Worm (Caenorhabditis elegans): ENCODE data around the gene fis-1.

Gene fis-1

DNA sequence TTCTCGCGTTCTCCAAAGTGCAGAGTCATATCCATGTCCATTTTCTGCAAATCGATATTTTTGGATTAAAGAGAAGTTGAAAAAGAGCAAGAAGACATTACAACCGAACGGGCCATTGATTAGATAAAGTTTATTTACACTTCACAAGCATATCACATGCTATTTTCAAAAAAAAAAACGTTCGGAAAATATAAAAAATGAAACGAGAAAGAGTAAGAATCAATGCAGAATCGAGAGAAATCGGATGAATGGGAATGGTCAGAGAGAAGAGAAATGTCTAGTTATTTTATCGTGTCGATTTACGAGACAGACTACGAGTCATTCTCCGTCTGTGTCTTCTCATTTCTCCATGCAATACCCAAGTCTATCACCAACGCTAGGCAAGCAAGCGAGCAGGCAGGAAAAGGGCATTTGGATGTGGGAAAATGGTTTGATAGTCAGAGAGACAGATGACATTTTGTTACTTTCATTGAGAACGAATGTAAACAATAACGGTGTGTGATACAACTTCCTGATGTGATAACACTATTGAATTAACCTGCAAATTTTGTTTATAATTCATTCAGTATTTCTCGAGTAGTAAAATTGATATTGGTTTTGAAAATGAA lies 45.2 kb downstream of the fis-1 start, which contains the start of gene F31E8.4:
TSS of gene F31E8.4 (minus strand) at position 51 of the 608 bp plus-strand sequence.
- TF ChIP-seq R02D3.7 (tag; optimal IDR thresholded peaks at IDR 0.05) (peak; percentile 43), hmg-11 (tag; optimal IDR thresholded peaks at IDR 0.05) (peak; percentile 46), pqm-1 (tag; optimal IDR thresholded peaks at IDR 0.05) (peak; percentile 69), nhr-11 (tag; optimal IDR thresholded peaks at IDR 0.05) (no peak), elt-2 (tag; optimal IDR thresholded peaks at IDR 0.05) (peak; percentile 73), pha-4 (tag; optimal IDR thresholded peaks at IDR 0.05) (peak; percentile 68), nfya-1 (tag; optimal IDR thresholded peaks at IDR 0.05; ENCODE audit: insufficient read depth) (peak; percentile 4), lsy-12 (tag; optimal IDR thresholded peaks at IDR 0.05) (no peak), egl-5 (tag; optimal IDR thresholded peaks at IDR 0.05) (peak; percentile 10), aly-2 (tag; optimal IDR thresholded peaks at IDR 0.05) (no peak), lin-39 (tag; optimal IDR thresholded peaks at IDR 0.05) (no peak), fos-1 (tag; optimal IDR thresholded peaks at IDR 0.05) (no peak), sea-2 (GFP tag; optimal IDR thresholded peaks at IDR 0.05) (no peak), lin-15B (tag; optimal IDR thresholded peaks at IDR 0.05) (peak; percentile 3)

DNA sequence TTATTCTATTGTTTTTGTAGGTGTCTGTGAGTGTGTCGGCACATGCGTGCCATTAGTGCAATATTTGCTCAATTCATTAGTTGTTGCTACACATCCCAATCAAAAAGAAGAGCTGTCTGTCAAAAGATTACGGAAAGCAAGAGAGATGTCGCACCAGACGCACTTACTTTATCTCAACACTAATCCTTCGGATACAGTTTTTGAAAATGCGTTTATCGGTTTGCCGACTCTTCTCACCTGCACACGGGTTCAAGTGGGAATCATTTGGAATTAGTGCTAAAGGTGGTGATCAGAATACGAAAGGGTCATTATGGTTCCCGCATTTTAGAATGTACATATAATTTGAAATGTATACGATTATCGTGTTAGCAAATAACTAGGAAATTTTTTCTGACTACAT lies 46.3 kb downstream of the fis-1 start:
- no peak for TF ChIP-seq lin-39 (tag; optimal IDR thresholded peaks at IDR 0.05)
- no peak for TF ChIP-seq skn-1 (tag; optimal IDR thresholded peaks at IDR 0.05)
- no peak for TF ChIP-seq ztf-11 (tag; optimal IDR thresholded peaks at IDR 0.05)
- TF ChIP-seq mdl-1 (tag; optimal IDR thresholded peaks at IDR 0.05): no peak
- no peak for TF ChIP-seq fkh-10 (GFP tag; optimal IDR thresholded peaks at IDR 0.05)
- TF ChIP-seq nhr-28 (tag; optimal IDR thresholded peaks at IDR 0.05): no peak
- no peak for TF ChIP-seq nhr-67 (tag; optimal IDR thresholded peaks at IDR 0.05)
- no peak for TF ChIP-seq ztf-4 (tag; optimal IDR thresholded peaks at IDR 0.05)
- no peak for TF ChIP-seq unc-62 (GFP tag; optimal IDR thresholded peaks at IDR 0.05)
- TF ChIP-seq nhr-76 (tag; optimal IDR thresholded peaks at IDR 0.05): no peak
- TF ChIP-seq fkh-2 (tag; optimal IDR thresholded peaks at IDR 0.05): no peak
- TF ChIP-seq elt-3 (tag; optimal IDR thresholded peaks at IDR 0.05): no peak
- TF ChIP-seq ama-1 (optimal IDR thresholded peaks at IDR 0.05): no peak
- no peak for TF ChIP-seq R02D3.7 (tag; optimal IDR thresholded peaks at IDR 0.05)
- TF ChIP-seq lsy-12 (tag; optimal IDR thresholded peaks at IDR 0.05): no peak
- TF ChIP-seq tbx-2 (tag; optimal IDR thresholded peaks at IDR 0.05): no peak
- no peak for TF ChIP-seq snpc-4 (tag; optimal IDR thresholded peaks at IDR 0.05)

DNA sequence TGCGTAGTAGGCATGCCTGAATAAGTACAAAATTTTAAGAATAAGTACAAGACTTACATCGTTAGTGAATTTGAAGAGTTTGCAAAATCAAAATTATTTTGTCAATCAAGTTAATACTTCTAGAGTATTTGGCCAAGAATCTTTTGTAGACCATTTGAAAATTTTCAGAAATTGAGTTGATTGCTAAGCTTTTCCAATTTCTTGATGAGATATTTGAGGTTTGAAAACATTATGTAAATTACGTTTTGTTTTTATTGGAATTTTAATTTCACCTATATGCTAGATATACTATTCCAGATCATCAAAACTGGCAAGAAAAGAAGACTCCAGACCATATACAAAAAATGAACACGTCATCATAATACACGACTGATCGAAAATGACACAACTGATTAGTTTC lies 48.0 kb downstream of the fis-1 start, which contains the start of gene tab-1:
TSS of gene tab-1 (plus strand) at position 301 of the 400 bp plus-strand sequence.
- TF ChIP-seq nhr-23 (tag; optimal IDR thresholded peaks at IDR 0.05) (no peak), snpc-4 (tag; optimal IDR thresholded peaks at IDR 0.05) (no peak)
